Worm (Caenorhabditis elegans): ENCODE results near the gene mrp-3.

Gene mrp-3

DNA sequence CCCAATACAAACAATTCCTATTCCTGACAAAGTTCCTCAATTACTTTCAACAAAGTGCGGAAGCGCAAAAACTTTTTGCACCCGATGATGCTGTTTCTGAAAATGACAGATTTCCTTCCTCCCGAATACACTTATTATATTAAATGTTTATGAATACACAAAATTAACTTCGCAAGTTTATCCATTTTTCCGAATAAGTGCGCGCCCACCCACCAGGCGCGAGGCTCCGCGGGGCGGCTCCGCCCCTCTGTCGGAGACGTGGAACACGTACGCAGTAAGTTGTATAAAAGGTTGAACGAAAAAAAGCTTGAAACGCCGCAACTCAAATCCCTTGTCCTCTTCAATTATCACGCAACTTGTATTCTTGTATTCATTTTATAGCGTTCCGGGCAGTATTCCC lies 19.6 kb upstream of the mrp-3 start, which contains the start of gene C09G1.5:
C09G1.5 (plus strand) TSS at position 301 of the 400 bp plus-strand sequence.
- no peak for TF ChIP-seq ztf-11 (tag; optimal IDR thresholded peaks at IDR 0.05)
- no peak for TF ChIP-seq unc-62 (GFP tag; optimal IDR thresholded peaks at IDR 0.05)
- TF ChIP-seq ama-1 (optimal IDR thresholded peaks at IDR 0.05), result no peak
- no peak for TF ChIP-seq gmeb-1 (tag; optimal IDR thresholded peaks at IDR 0.05)
- TF ChIP-seq elt-3 (tag; optimal IDR thresholded peaks at IDR 0.05), result no peak
- no peak for TF ChIP-seq nhr-23 (tag; optimal IDR thresholded peaks at IDR 0.05)
- no peak for TF ChIP-seq ZK546.5 (tag; optimal IDR thresholded peaks at IDR 0.05)
- no peak for TF ChIP-seq zag-1 (tag; optimal IDR thresholded peaks at IDR 0.05)
- TF ChIP-seq ceh-16 (tag; optimal IDR thresholded peaks at IDR 0.05), result no peak
- TF ChIP-seq C34F6.9 (tag; optimal IDR thresholded peaks at IDR 0.05), result no peak
- no peak for TF ChIP-seq nhr-11 (tag; optimal IDR thresholded peaks at IDR 0.05)
- TF ChIP-seq nhr-10 (tag; optimal IDR thresholded peaks at IDR 0.05), result no peak
- TF ChIP-seq sma-9 (GFP tag; optimal IDR thresholded peaks at IDR 0.05), result no peak
- TF ChIP-seq sma-9 (tag; optimal IDR thresholded peaks at IDR 0.05), result no peak
- TF ChIP-seq mab-5 (tag; optimal IDR thresholded peaks at IDR 0.05), result no peak
- no peak for TF ChIP-seq Y55F3AM.14 (GFP tag; optimal IDR thresholded peaks at IDR 0.05)
- TF ChIP-seq mbf-1 (tag; optimal IDR thresholded peaks at IDR 0.05), result no peak
- TF ChIP-seq elt-1 (tag; optimal IDR thresholded peaks at IDR 0.05), result no peak

DNA sequence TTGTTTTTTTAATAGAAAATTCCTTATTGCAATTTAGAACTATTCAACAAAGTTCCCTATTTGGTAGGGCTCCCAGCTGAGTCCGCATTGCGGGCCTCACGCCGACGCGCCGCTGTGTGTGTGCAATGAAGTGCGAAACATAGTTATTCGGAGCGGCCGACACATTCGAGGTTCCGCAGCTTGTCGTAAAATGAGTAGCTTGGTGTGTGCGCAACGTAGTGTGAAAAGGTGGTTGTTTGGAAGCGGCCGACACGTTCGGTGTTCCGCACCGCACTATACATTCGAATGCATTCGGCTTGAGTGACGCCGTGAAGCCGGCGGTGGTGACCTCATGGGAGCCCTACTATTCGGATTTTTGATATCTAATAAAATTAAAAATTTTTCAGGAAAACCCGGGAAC lies 14.5 kb upstream of the mrp-3 start:
- no peak for TF ChIP-seq zag-1 (tag; optimal IDR thresholded peaks at IDR 0.05)
- TF ChIP-seq R02D3.7 (tag; optimal IDR thresholded peaks at IDR 0.05), result no peak
- no peak for TF ChIP-seq nhr-11 (tag; optimal IDR thresholded peaks at IDR 0.05)
- peak; percentile 26 for TF ChIP-seq snpc-4 (tag; optimal IDR thresholded peaks at IDR 0.05)

DNA sequence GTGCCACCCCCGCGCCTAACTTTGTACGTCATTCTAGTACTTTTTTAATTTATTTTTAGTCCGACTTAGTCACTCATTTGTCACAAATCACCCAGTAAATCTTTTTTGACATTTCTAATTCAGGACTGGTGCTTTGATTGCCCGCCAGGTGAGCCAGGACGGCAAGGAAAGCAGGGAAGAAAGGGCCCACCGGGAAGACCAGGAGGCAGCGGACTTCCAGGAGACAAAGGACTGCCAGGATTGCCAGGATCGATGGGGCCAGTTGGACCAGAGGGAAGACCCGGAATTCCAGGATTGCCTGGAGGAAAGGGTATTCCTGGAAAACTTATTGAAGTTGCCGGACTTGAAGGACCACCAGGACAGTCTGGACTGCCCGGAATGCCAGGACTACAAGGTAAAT lies 14.0 kb upstream of the mrp-3 start:
- TF ChIP-seq nhr-6 (tag; optimal IDR thresholded peaks at IDR 0.05), result no peak
- TF ChIP-seq nhr-77 (tag; optimal IDR thresholded peaks at IDR 0.05), result no peak
- no peak for TF ChIP-seq blmp-1 (tag; optimal IDR thresholded peaks at IDR 0.05; ENCODE audit: insufficient read depth)
- no peak for TF ChIP-seq nhr-21 (tag; optimal IDR thresholded peaks at IDR 0.05)

DNA sequence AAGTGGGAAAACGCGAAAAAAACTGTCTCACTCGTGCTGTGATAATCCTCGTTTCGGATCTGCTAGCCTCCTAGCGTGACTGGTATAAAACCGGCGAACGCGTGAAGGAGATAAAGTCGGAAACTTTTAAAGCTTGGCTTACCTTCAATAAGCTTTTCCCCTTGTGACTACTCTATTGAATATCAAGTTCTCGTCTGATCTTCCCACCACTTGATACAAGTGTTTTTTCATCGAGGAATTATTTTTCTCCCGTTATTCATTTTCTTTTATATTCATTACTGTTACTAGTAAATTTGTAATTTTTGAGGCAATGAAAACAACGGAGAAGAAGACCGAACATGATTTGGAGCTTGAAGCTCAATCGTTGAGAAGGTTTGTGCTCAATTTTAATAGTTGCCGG lies 12.1 kb upstream of the mrp-3 start, which contains the start of gene col-186:
col-186 (plus strand) TSS at position 301 of the 400 bp plus-strand sequence.
- TF ChIP-seq lin-11 (tag; optimal IDR thresholded peaks at IDR 0.05) (no peak), elt-1 (tag; optimal IDR thresholded peaks at IDR 0.05) (no peak)

DNA sequence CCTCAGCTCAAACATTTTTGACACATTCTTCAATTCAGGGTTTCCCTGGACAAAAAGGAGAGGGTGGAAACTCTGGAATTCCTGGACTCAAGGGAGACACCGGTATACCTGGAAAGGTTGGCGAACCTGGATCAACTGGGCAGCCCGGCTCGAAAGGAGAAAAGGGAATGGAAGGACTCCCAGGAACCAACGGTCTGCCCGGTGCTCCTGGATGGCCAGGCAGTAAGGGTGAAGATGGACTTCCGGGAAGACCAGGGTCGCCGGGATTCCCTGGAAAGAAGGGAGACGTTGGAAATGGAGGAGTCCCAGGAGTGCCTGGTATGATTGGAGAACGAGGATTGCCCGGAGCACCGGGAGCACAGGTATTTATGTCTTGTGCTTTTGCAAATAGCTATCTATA lies 6.7 kb upstream of the mrp-3 start:
- no peak for TF ChIP-seq alr-1 (tag; optimal IDR thresholded peaks at IDR 0.05)
- TF ChIP-seq nhr-77 (tag; optimal IDR thresholded peaks at IDR 0.05), result no peak
- no peak for TF ChIP-seq ztf-4 (tag; optimal IDR thresholded peaks at IDR 0.05)
- TF ChIP-seq nhr-21 (tag; optimal IDR thresholded peaks at IDR 0.05), result no peak
- TF ChIP-seq dmd-4 (tag; optimal IDR thresholded peaks at IDR 0.05), result no peak
- TF ChIP-seq nhr-25 (tag; optimal IDR thresholded peaks at IDR 0.05), result no peak
- TF ChIP-seq mdl-1 (tag; optimal IDR thresholded peaks at IDR 0.05), result no peak
- no peak for TF ChIP-seq lsy-2 (tag; optimal IDR thresholded peaks at IDR 0.05)
- no peak for TF ChIP-seq egl-27 (tag; optimal IDR thresholded peaks at IDR 0.05)

DNA sequence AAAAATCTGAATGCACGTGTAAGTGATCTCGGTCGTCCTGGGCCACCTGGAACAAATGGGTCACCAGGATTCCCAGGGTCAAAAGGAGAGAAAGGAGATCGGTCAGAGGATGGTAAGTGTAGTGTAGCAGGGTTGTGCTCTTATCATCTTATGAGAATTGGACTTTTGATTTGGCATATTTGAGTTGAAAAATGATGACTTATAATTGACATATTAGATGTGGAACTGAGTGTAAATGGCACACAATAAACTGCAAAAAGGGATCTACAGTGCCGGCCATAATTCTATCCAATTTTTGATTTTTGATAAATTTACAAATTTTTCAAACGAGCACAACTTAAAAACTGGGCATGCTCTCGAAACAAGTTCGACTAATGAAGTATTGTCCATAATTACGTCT lies 5.1 kb upstream of the mrp-3 start:
- TF ChIP-seq nhr-6 (tag; optimal IDR thresholded peaks at IDR 0.05) (no peak), ztf-4 (tag; optimal IDR thresholded peaks at IDR 0.05) (no peak), sma-9 (GFP tag; optimal IDR thresholded peaks at IDR 0.05) (no peak), sma-9 (tag; optimal IDR thresholded peaks at IDR 0.05) (no peak), ceh-16 (tag; optimal IDR thresholded peaks at IDR 0.05) (no peak), nhr-23 (tag; optimal IDR thresholded peaks at IDR 0.05) (no peak), sma-3 (GFP tag; optimal IDR thresholded peaks at IDR 0.05) (no peak), zag-1 (tag; optimal IDR thresholded peaks at IDR 0.05) (no peak), C34F6.9 (tag; optimal IDR thresholded peaks at IDR 0.05) (no peak), lin-11 (tag; optimal IDR thresholded peaks at IDR 0.05) (no peak), lin-13 (GFP tag; optimal IDR thresholded peaks at IDR 0.05) (no peak), nhr-77 (tag; optimal IDR thresholded peaks at IDR 0.05) (no peak), lsy-2 (tag; optimal IDR thresholded peaks at IDR 0.05) (no peak), ztf-11 (tag; optimal IDR thresholded peaks at IDR 0.05) (no peak), fos-1 (tag; optimal IDR thresholded peaks at IDR 0.05) (no peak), dmd-4 (tag; optimal IDR thresholded peaks at IDR 0.05) (no peak), gmeb-1 (tag; optimal IDR thresholded peaks at IDR 0.05) (no peak), Y55F3AM.14 (GFP tag; optimal IDR thresholded peaks at IDR 0.05) (no peak), sem-4 (tag; optimal IDR thresholded peaks at IDR 0.05) (no peak), mdl-1 (tag; optimal IDR thresholded peaks at IDR 0.05) (no peak)
